Worm (Caenorhabditis elegans) whole organism, midembryonic: ENCODE data around the gene F44E2.10.

Experiments used
- T22C8.4 ChIP-seq: fragments of 200-800 bp; sonication (Bioruptor generic); IDR thresholded peaks from 2 replicates; pipeline ENCODE4 v1.3.6; 2022; ENCODE audit warnings: missing genetic modification characterization, missing compliant biosample characterization
- cog-1 ChIP-seq: sonication (generic microtip); optimal IDR thresholded peaks from 2 replicates; lab custom pipeline; 2016; ENCODE audit warnings: missing genetic modification characterization, missing compliant biosample characterization
- flt-1 ChIP-seq: fragments of 200-800 bp; sonication (Bioruptor generic); IDR thresholded peaks from 2 replicates; pipeline ENCODE4 v1.3.6; 2022; ENCODE audit warnings: missing genetic modification characterization, missing compliant biosample characterization
- klf-2 ChIP-seq: fragments of 200-800 bp; sonication (Bioruptor generic); conservative IDR thresholded peaks from 2 replicates; pipeline ENCODE4 v1.3.6; 2022; ENCODE audit warnings: missing genetic modification reagents, missing genetic modification characterization, missing compliant biosample characterization
- med-1 ChIP-seq: sonication (generic microtip); optimal IDR thresholded peaks from 2 replicates; lab custom pipeline; 2017; ENCODE audit warnings: missing genetic modification characterization, mild to moderate bottlenecking, missing compliant biosample characterization, antibody characterized with exemption, missing genetic modification reagents; ENCODE audit not compliant: insufficient read depth
- ref-1 ChIP-seq: fragments of 200-800 bp; sonication (Bioruptor generic); conservative IDR thresholded peaks from 2 replicates; pipeline ENCODE4 v1.3.6; 2022; ENCODE audit warnings: missing genetic modification reagents, missing genetic modification characterization, missing compliant biosample characterization
- tab-1 ChIP-seq: fragments of 200-800 bp; sonication (Bioruptor generic); IDR thresholded peaks from 2 replicates; pipeline ENCODE4 v1.3.6; 2022; ENCODE audit warnings: missing genetic modification characterization, missing compliant biosample characterization
- ztf-23 ChIP-seq: fragments of 200-800 bp; sonication (Bioruptor generic); IDR thresholded peaks from 2 replicates; pipeline ENCODE4 v1.3.6; 2022; ENCODE audit warnings: missing genetic modification reagents, missing genetic modification characterization, missing compliant biosample characterization
- ztf-29 ChIP-seq: fragments of 200-800 bp; sonication (Bioruptor generic); IDR thresholded peaks from 2 replicates; pipeline ENCODE4 v1.3.6; 2022; ENCODE audit warnings: missing genetic modification reagents, missing genetic modification characterization, missing compliant biosample characterization

The F44E2.10 gene

ce11 chrIII:8866983-8867842, 36.3 kb upstream of the F44E2.10 start:
- TF ChIP-seq tab-1 (GFP tag; lab: Robert Waterston, UW) (no peak), ref-1 (GFP tag; lab: Robert Waterston, UW) (no peak), cog-1 (tag; lab: Kevin White, UChicago) (no peak)

- TF ChIP-seq ref-1 (GFP tag; lab: Robert Waterston, UW), result no peak
These were observed 35.1 kb upstream of the F44E2.10 start for ce11 chrIII:8866038-8866437.

- TF ChIP-seq med-1 (GFP tag; lab: Kevin White, UChicago), result no peak
- 0 out of 2 replicates have a peak, but pooled peaks have one; percentile 54 for TF ChIP-seq flt-1
- TF ChIP-seq tab-1 (GFP tag; lab: Robert Waterston, UW), result peak; percentile 51; the same call in 1 of the 2 replicates
- TF ChIP-seq ztf-23 (GFP tag; lab: Robert Waterston, UW), result peak; percentile 57; the same call in 1 of the 2 replicates
- TF ChIP-seq cog-1 (tag; lab: Kevin White, UChicago), result peak; percentile 11
- no peak for TF ChIP-seq ref-1 (GFP tag; lab: Robert Waterston, UW)
These were observed 34.4 kb upstream of the F44E2.10 start for ce11 chrIII:8865294-8865766.

ce11 chrIII:8858482-8858881, 27.6 kb upstream of the F44E2.10 start:
- no peak for TF ChIP-seq flt-1
- TF ChIP-seq ztf-29 (GFP tag; lab: Robert Waterston, UW), result no peak
- no peak for TF ChIP-seq klf-2 (GFP tag; lab: Robert Waterston, UW)
- TF ChIP-seq cog-1 (tag; lab: Kevin White, UChicago), result no peak
- no peak for TF ChIP-seq T22C8.4
- no peak for TF ChIP-seq med-1 (GFP tag; lab: Kevin White, UChicago)
- TF ChIP-seq ztf-23 (GFP tag; lab: Robert Waterston, UW), result no peak
- no peak for TF ChIP-seq ref-1 (GFP tag; lab: Robert Waterston, UW)
- TF ChIP-seq tab-1 (GFP tag; lab: Robert Waterston, UW), result no peak

ce11 chrIII:8851961-8852360, 21.1 kb upstream of the F44E2.10 start, which contains the start of gene plg-1:
TSS of gene plg-1 (plus strand) at chrIII:8852261.
- TF ChIP-seq T22C8.4 (no peak), cog-1 (tag; lab: Kevin White, UChicago) (no peak), tab-1 (GFP tag; lab: Robert Waterston, UW) (no peak), klf-2 (GFP tag; lab: Robert Waterston, UW) (no peak), ref-1 (GFP tag; lab: Robert Waterston, UW) (no peak), ztf-23 (GFP tag; lab: Robert Waterston, UW) (no peak), med-1 (GFP tag; lab: Kevin White, UChicago) (no peak), ztf-29 (GFP tag; lab: Robert Waterston, UW) (no peak), flt-1 (no peak)

- TF ChIP-seq ztf-23 (GFP tag; lab: Robert Waterston, UW) (0 out of 2 replicates have a peak, but pooled peaks have one; percentile 59), ztf-29 (GFP tag; lab: Robert Waterston, UW) (no peak), flt-1 (peak; percentile 27; the same call in 1 of the 2 replicates), cog-1 (tag; lab: Kevin White, UChicago) (peak; percentile 51), ref-1 (GFP tag; lab: Robert Waterston, UW) (no peak), T22C8.4 (no peak), klf-2 (GFP tag; lab: Robert Waterston, UW) (no peak), tab-1 (GFP tag; lab: Robert Waterston, UW) (no peak), med-1 (GFP tag; lab: Kevin White, UChicago) (no peak)
These were observed 19.7 kb upstream of the F44E2.10 start, which contains the start of gene F44E2.9 for ce11 chrIII:8850482-8851047. TSS of gene F44E2.9 (minus strand) at chrIII:8850532.

- TF ChIP-seq med-1 (GFP tag; lab: Kevin White, UChicago) (no peak), ztf-23 (GFP tag; lab: Robert Waterston, UW) (no peak), flt-1 (no peak), ref-1 (GFP tag; lab: Robert Waterston, UW) (no peak), ztf-29 (GFP tag; lab: Robert Waterston, UW) (no peak), klf-2 (GFP tag; lab: Robert Waterston, UW) (no peak), tab-1 (GFP tag; lab: Robert Waterston, UW) (no peak), T22C8.4 (no peak), cog-1 (tag; lab: Kevin White, UChicago) (no peak)
These were observed 18.6 kb upstream of the F44E2.10 start, which contains the start of gene F44E2.8 for ce11 chrIII:8849507-8849906. TSS of gene F44E2.8 (minus strand) at chrIII:8849877.

ce11 chrIII:8848372-8848771, 17.5 kb upstream of the F44E2.10 start, which contains the start of gene F44E2.7:
TSS of gene F44E2.7 (minus strand) at chrIII:8848472.
- TF ChIP-seq ztf-23 (GFP tag; lab: Robert Waterston, UW) (no peak), klf-2 (GFP tag; lab: Robert Waterston, UW) (no peak), med-1 (GFP tag; lab: Kevin White, UChicago) (no peak), ztf-29 (GFP tag; lab: Robert Waterston, UW) (no peak), flt-1 (no peak), T22C8.4 (no peak), cog-1 (tag; lab: Kevin White, UChicago) (no peak), ref-1 (GFP tag; lab: Robert Waterston, UW) (no peak), tab-1 (GFP tag; lab: Robert Waterston, UW) (no peak)

- peak; percentile 10 for TF ChIP-seq cog-1 (tag; lab: Kevin White, UChicago)
- TF ChIP-seq ref-1 (GFP tag; lab: Robert Waterston, UW), result no peak
- peak; percentile 46; the same call in 1 of the 2 replicates for TF ChIP-seq ztf-29 (GFP tag; lab: Robert Waterston, UW)
These were observed 16.8 kb upstream of the F44E2.10 start for ce11 chrIII:8847722-8848121.
